Worm (Caenorhabditis elegans) whole organism, L2 larva: ENCODE data around the gene spn-4.
A peak's percentile ranks its signal among the peaks of the same experiment; 100 is the strongest.

Source experiments
- Y55F3AM.14 ChIP-seq: fragments of 200-800 bp; sonication (Bioruptor generic); optimal IDR thresholded peaks from 2 replicates; lab custom pipeline; 2018; ENCODE audit warnings: mild to moderate bottlenecking, missing genetic modification characterization, missing compliant biosample characterization
- ZK546.5 ChIP-seq: sonication (generic microtip); optimal IDR thresholded peaks from 2 replicates; lab custom pipeline; 2017; ENCODE audit warnings: missing biosample characterization, missing genetic modification characterization
- ama-1 ChIP-seq: fragments of 150-350 bp; optimal IDR thresholded peaks from 2 replicates; lab custom pipeline; 2018; ENCODE audit warnings: inconsistent platforms
- blmp-1 ChIP-seq: sonication (generic microtip); optimal IDR thresholded peaks from 2 replicates; lab custom pipeline; 2017; ENCODE audit warnings: missing genetic modification characterization, mild to moderate bottlenecking, missing compliant biosample characterization, antibody characterized with exemption, moderate library complexity; ENCODE audit not compliant: insufficient read depth
- elt-3 ChIP-seq: sonication (generic microtip); optimal IDR thresholded peaks from 2 replicates; lab custom pipeline; 2017; ENCODE audit warnings: missing biosample characterization, missing genetic modification characterization
- fos-1 ChIP-seq: fragments of 150-350 bp; optimal IDR thresholded peaks from 2 replicates; lab custom pipeline; 2014; ENCODE audit warnings: missing biosample characterization, missing genetic modification characterization
- lin-13 ChIP-seq: fragments of 150-350 bp; optimal IDR thresholded peaks from 2 replicates; lab custom pipeline; 2014; ENCODE audit warnings: missing biosample characterization, missing genetic modification reagents, missing genetic modification characterization
- lsy-2 ChIP-seq, 2 experiments: fragments of 150-350 bp in 1 of 2; sonication (generic microtip) in 1 of 2; optimal IDR thresholded peaks; 2 replicates each; lab custom pipeline; 2014 to 2017; ENCODE audit warnings: missing biosample characterization in 2 of 2, missing genetic modification characterization in 2 of 2
- mbf-1 ChIP-seq: sonication (generic microtip); optimal IDR thresholded peaks from 2 replicates; lab custom pipeline; 2017; ENCODE audit warnings: missing biosample characterization, missing genetic modification characterization
- mdl-1 ChIP-seq, 2 experiments: fragments of 150-350 bp in 1 of 2; sonication (generic microtip) in 1 of 2; optimal IDR thresholded peaks; 2 replicates each; lab custom pipeline; 2017; ENCODE audit warnings: missing biosample characterization in 2 of 2, missing genetic modification characterization in 2 of 2
- nhr-237 ChIP-seq: fragments of 150-350 bp; optimal IDR thresholded peaks from 2 replicates; lab custom pipeline; 2014; ENCODE audit warnings: missing biosample characterization, missing genetic modification characterization
- unc-62 ChIP-seq: fragments of 150-350 bp; optimal IDR thresholded peaks from 2 replicates; lab custom pipeline; 2014; ENCODE audit warnings: missing biosample characterization, missing genetic modification reagents, missing genetic modification characterization
- ztf-4 ChIP-seq: fragments of 150-350 bp; optimal IDR thresholded peaks from 2 replicates; lab custom pipeline; 2014; ENCODE audit warnings: missing biosample characterization, missing genetic modification characterization

- TF ChIP-seq ztf-4 (tag; lab: Kevin White, UChicago) (no peak), blmp-1 (tag; lab: Kevin White, UChicago) (no peak), lin-13 (GFP tag; lab: Kevin White, UChicago) (no peak), fos-1 (tag; lab: Kevin White, UChicago) (peak; percentile 87), unc-62 (no peak), mbf-1 (tag; lab: Kevin White, UChicago) (no peak), lsy-2 (tag; optimal IDR thresholded peaks at IDR 0.05; lab: Kevin White, UChicago) (peak in 1 of 2 experiments; percentile 50), Y55F3AM.14 (GFP tag; lab: Kevin White, UChicago) (no peak), elt-3 (no peak), mdl-1 (tag; optimal IDR thresholded peaks at IDR 0.05; lab: Kevin White, UChicago) (peak in 1 of 2 experiments; percentile 41), ZK546.5 (tag; lab: Kevin White, UChicago) (no peak), nhr-237 (tag; lab: Kevin White, UChicago) (no peak), ama-1 (lab: Kevin White, UChicago) (no peak)
These were observed 12.2 kb upstream of the spn-4 start for ce11 chrV:6796894-6797293.
